Worm (Caenorhabditis elegans): ENCODE measurements around the gene lin-48.

The lin-48 gene

ce11 chrIII:3736302-3736701, 8.9 kb upstream of the lin-48 start, which contains the start of gene F34D10.4:
Gene F34D10.4, plus strand, starts transcription at chrIII:3736602.
- no peak for TF ChIP-seq elt-1 (tag; optimal IDR thresholded peaks at IDR 0.05; ENCODE audit: borderline replicate concordance, insufficient read depth)
- no peak for TF ChIP-seq mab-5 (tag; optimal IDR thresholded peaks at IDR 0.05)
- TF ChIP-seq ceh-39 (tag; optimal IDR thresholded peaks at IDR 0.05): no peak
- no peak for TF ChIP-seq ceh-43 (GFP tag; optimal IDR thresholded peaks at IDR 0.05)
- no peak for TF ChIP-seq unc-39 (tag; optimal IDR thresholded peaks at IDR 0.05)
- no peak for TF ChIP-seq ces-1 (GFP tag; optimal IDR thresholded peaks at IDR 0.05)
- TF ChIP-seq pha-4 (tag; optimal IDR thresholded peaks at IDR 0.05): no peak

ce11 chrIII:3737742-3738141, 7.5 kb upstream of the lin-48 start:
- TF ChIP-seq sem-2 (GFP tag; optimal IDR thresholded peaks at IDR 0.05): no peak

ce11 chrIII:3738331-3738730, 6.9 kb upstream of the lin-48 start:
- no peak for TF ChIP-seq nhr-2 (tag; optimal IDR thresholded peaks at IDR 0.05)
- peak; percentile 90 for TF ChIP-seq zip-8 (tag; optimal IDR thresholded peaks at IDR 0.05)

ce11 chrIII:3742090-3742489, 3.1 kb upstream of the lin-48 start:
- TF ChIP-seq bed-3 (GFP tag; optimal IDR thresholded peaks at IDR 0.05) (no peak), cnd-1 (tag; optimal IDR thresholded peaks at IDR 0.05) (no peak), lin-32 (GFP tag; optimal IDR thresholded peaks at IDR 0.05) (no peak)

ce11 chrIII:3743367-3743766, 1.9 kb upstream of the lin-48 start:
- TF ChIP-seq mep-1 (tag; optimal IDR thresholded peaks at IDR 0.05) (no peak), elt-3 (tag; optimal IDR thresholded peaks at IDR 0.05) (no peak), ceh-43 (GFP tag; optimal IDR thresholded peaks at IDR 0.05) (no peak), mab-5 (tag; optimal IDR thresholded peaks at IDR 0.05) (no peak), ztf-11 (tag; optimal IDR thresholded peaks at IDR 0.05) (no peak), lin-32 (GFP tag; optimal IDR thresholded peaks at IDR 0.05) (no peak), nhr-2 (tag; optimal IDR thresholded peaks at IDR 0.05) (no peak), nhr-12 (tag; optimal IDR thresholded peaks at IDR 0.05) (no peak), hlh-1 (tag; optimal IDR thresholded peaks at IDR 0.05) (no peak)

- TF ChIP-seq elt-1 (tag; optimal IDR thresholded peaks at IDR 0.05; ENCODE audit: borderline replicate concordance, insufficient read depth) (no peak), nhr-76 (tag; optimal IDR thresholded peaks at IDR 0.05) (no peak), nhr-2 (tag; optimal IDR thresholded peaks at IDR 0.05) (no peak), nhr-28 (tag; optimal IDR thresholded peaks at IDR 0.05) (no peak), unc-120 (tag; optimal IDR thresholded peaks at IDR 0.05; ENCODE audit: poor library complexity, severe bottlenecking) (no peak), blmp-1 (tag; optimal IDR thresholded peaks at IDR 0.05) (no peak), ceh-43 (GFP tag; optimal IDR thresholded peaks at IDR 0.05) (no peak), mls-2 (tag; optimal IDR thresholded peaks at IDR 0.05) (no peak), snpc-4 (tag; optimal IDR thresholded peaks at IDR 0.05) (no peak), lin-32 (GFP tag; optimal IDR thresholded peaks at IDR 0.05) (no peak), flh-1 (GFP tag; optimal IDR thresholded peaks at IDR 0.05) (no peak), cnd-1 (tag; optimal IDR thresholded peaks at IDR 0.05) (no peak), elt-3 (tag; optimal IDR thresholded peaks at IDR 0.05) (no peak)
Measured at ce11 chrIII:3759312-3759711, 14.1 kb downstream of the lin-48 start, which contains the start of gene arcp-1. Gene arcp-1, minus strand, starts transcription at chrIII:3759412.

- no peak for TF ChIP-seq sptf-1 (tag; optimal IDR thresholded peaks at IDR 0.05)
- no peak for TF ChIP-seq ztf-11 (tag; optimal IDR thresholded peaks at IDR 0.05)
- TF ChIP-seq nhr-76 (tag; optimal IDR thresholded peaks at IDR 0.05): no peak
- TF ChIP-seq sem-2 (GFP tag; optimal IDR thresholded peaks at IDR 0.05): no peak
- TF ChIP-seq zip-8 (tag; optimal IDR thresholded peaks at IDR 0.05): no peak
- no peak for TF ChIP-seq ceh-43 (GFP tag; optimal IDR thresholded peaks at IDR 0.05)
- no peak for TF ChIP-seq mep-1 (tag; optimal IDR thresholded peaks at IDR 0.05)
- no peak for TF ChIP-seq nhr-28 (tag; optimal IDR thresholded peaks at IDR 0.05)
- no peak for TF ChIP-seq mab-5 (tag; optimal IDR thresholded peaks at IDR 0.05)
- no peak for TF ChIP-seq ces-1 (GFP tag; optimal IDR thresholded peaks at IDR 0.05)
- no peak for TF ChIP-seq elt-1 (tag; optimal IDR thresholded peaks at IDR 0.05; ENCODE audit: borderline replicate concordance, insufficient read depth)
- no peak for TF ChIP-seq nhr-237 (tag; optimal IDR thresholded peaks at IDR 0.05)
- TF ChIP-seq unc-62 (GFP tag; optimal IDR thresholded peaks at IDR 0.05): no peak
- no peak for TF ChIP-seq nhr-2 (tag; optimal IDR thresholded peaks at IDR 0.05)
- TF ChIP-seq M03D4.4 (tag; optimal IDR thresholded peaks at IDR 0.05): no peak
- no peak for TF ChIP-seq lin-13 (tag; optimal IDR thresholded peaks at IDR 0.05)
- no peak for TF ChIP-seq hlh-1 (tag; optimal IDR thresholded peaks at IDR 0.05)
- TF ChIP-seq ceh-83 (GFP tag; optimal IDR thresholded peaks at IDR 0.05): no peak
- TF ChIP-seq pha-4 (tag; optimal IDR thresholded peaks at IDR 0.05): no peak
Measured at ce11 chrIII:3764043-3764442, 18.8 kb downstream of the lin-48 start.
